Worm (Caenorhabditis elegans) whole organism, young adult: ENCODE measurements around the gene C46F4.3.

Experiments used
- nhr-80 ChIP-seq: sonication (generic microtip); optimal IDR thresholded peaks from 2 replicates; lab custom pipeline; 2016; ENCODE audit warnings: missing genetic modification characterization, missing compliant biosample characterization
- ztf-22 ChIP-seq: fragments of 200-800 bp; sonication (Bioruptor generic); optimal IDR thresholded peaks from 2 replicates; lab custom pipeline; 2018; ENCODE audit warnings: mild to moderate bottlenecking, missing genetic modification characterization, moderate library complexity, missing compliant biosample characterization

DNA sequence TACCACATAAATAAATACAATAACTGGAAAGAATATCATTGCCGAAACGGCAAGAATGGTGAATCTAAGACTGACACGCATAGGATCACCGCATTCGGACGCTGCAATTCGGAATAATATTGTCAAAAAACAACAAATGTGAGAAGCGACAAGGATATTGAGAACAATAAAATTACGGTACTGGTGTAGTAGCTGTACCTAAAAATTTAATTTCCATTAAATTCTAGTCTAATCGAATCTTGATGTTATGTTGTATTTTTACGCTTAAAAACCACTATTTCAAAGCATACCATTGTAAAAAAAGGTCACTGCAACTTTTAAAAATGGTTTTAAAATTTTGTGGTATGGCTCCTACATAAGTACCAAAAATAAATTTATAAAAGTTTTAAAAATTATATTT lies 13.2 kb downstream of the C46F4.3 start, which contains the start of gene mig-23:
- no peak for TF ChIP-seq ztf-22 (GFP tag; lab: Kevin White, UChicago)
- no peak for TF ChIP-seq nhr-80
